Fruit fly (Drosophila melanogaster): Measurements from ENCODE around the gene Indy-2.

Indy-2 gene

dm6 chr3R:20012688-20013087 is 29.9 kb upstream of the Indy-2 start:
- TF ChIP-seq EcR (GFP tag; optimal IDR thresholded peaks at IDR 0.05) (no peak), CG8478 (optimal IDR thresholded peaks at IDR 0.05) (no peak), Dll (optimal IDR thresholded peaks at IDR 0.05) (no peak), pan (optimal IDR thresholded peaks at IDR 0.05) (no peak), usp (GFP tag; optimal IDR thresholded peaks at IDR 0.05) (no peak), psq (optimal IDR thresholded peaks at IDR 0.05) (no peak)

dm6 chr3R:20013404-20013922 is 29.1 kb upstream of the Indy-2 start, which contains the start of the genes CG17190 and CG4836:
CG17190 (minus strand) TSS chr3R:20013504.
CG4836 (plus strand) TSS chr3R:20013872.
- no peak for TF ChIP-seq pan (optimal IDR thresholded peaks at IDR 0.05)
- no peak for TF ChIP-seq CG8478 (optimal IDR thresholded peaks at IDR 0.05)
- no peak for TF ChIP-seq Dll (optimal IDR thresholded peaks at IDR 0.05)
- no peak for TF ChIP-seq usp (GFP tag; optimal IDR thresholded peaks at IDR 0.05)
- no peak for TF ChIP-seq EcR (GFP tag; optimal IDR thresholded peaks at IDR 0.05)
- TF ChIP-seq psq (optimal IDR thresholded peaks at IDR 0.05), result no peak

DNA sequence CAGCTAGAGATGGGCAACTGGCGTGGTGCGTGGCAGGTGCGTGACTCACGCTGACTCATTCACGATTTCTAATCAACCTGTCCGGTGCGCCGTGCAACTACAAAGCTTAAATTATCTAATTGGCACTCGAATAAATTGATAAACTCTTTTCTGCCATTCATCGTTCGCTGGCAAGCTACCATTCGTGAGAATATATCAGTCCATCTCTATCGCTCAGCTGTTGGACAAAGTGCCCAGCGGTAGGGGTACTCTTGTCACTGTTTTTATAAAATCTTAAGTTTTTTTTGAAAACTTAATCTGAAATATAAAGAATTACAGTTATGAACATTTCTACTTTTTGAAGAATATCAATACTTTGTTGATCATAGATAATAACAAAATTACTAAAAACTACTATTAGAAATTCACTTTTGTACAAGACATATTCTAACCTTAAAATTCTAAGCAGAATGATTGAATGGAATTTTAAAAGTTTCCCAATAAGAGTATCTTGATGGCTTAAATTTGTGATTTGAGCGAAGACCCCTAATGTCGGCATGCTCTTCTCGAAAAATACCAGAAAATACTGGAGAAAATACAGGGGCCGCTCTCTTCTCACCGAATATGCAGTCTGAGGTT is 21.3 kb upstream of the Indy-2 start, which contains the start of the genes PIG-L and psidin:
PIG-L (minus strand) TSS at position 187 of the 618 bp plus-strand sequence.
psidin (plus strand) TSS at position 553 of the 618 bp plus-strand sequence.
- no peak for TF ChIP-seq pan (optimal IDR thresholded peaks at IDR 0.05)
- TF ChIP-seq usp (GFP tag; optimal IDR thresholded peaks at IDR 0.05), result no peak
- TF ChIP-seq Dll (optimal IDR thresholded peaks at IDR 0.05), result no peak
- TF ChIP-seq CG8478 (optimal IDR thresholded peaks at IDR 0.05), result no peak
- no peak for TF ChIP-seq EcR (GFP tag; optimal IDR thresholded peaks at IDR 0.05)
- TF ChIP-seq psq (optimal IDR thresholded peaks at IDR 0.05), result no peak

dm6 chr3R:20027841-20028240 is 14.7 kb upstream of the Indy-2 start, which contains the start of the genes CG4424 and CG4854:
CG4424 (minus strand) TSS chr3R:20028040.
CG4854 (plus strand) TSS chr3R:20028058.
- TF ChIP-seq CG8478 (optimal IDR thresholded peaks at IDR 0.05) (no peak), pan (optimal IDR thresholded peaks at IDR 0.05) (no peak), usp (GFP tag; optimal IDR thresholded peaks at IDR 0.05) (no peak), Dll (optimal IDR thresholded peaks at IDR 0.05) (no peak), psq (optimal IDR thresholded peaks at IDR 0.05) (no peak), EcR (GFP tag; optimal IDR thresholded peaks at IDR 0.05) (no peak)

DNA sequence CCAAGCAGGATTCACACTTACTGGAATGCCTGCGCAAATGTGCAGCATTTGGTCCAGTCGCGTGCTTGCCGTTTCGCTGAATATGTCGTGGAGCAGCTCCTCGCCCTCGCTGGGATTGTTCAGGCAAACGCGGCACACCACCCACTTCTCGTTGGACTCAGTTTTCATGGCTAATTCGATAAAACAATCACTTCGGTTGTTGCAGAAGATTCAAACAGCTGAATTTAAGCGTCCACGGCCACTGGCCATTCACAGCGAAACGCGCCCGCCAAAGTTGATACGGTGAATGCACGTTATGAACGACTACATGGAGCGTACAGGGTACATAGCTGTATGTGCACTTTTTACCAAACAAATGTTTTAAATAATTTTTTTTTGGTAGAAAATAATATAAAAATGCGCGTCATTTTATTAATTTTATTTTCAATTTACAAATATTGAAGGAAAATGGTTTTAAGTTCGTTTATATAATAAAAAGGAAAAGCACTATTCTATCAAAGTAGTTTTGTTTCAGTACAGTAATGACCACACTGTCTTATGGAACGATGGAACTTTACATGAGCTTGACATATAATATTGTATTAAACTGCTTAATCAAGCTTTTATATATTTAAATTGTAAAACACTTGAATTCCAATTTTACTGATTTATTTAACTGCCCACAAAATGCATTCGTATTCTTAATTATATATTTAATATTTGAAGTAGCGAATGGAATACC is 11.4 kb upstream of the Indy-2 start, which contains the start of gene trem:
trem (minus strand) TSS at position 267 of the 721 bp plus-strand sequence.
- TF ChIP-seq pan (optimal IDR thresholded peaks at IDR 0.05) (peak; percentile 6), Dll (optimal IDR thresholded peaks at IDR 0.05) (no peak)

- TF ChIP-seq Dll (optimal IDR thresholded peaks at IDR 0.05), result no peak
- TF ChIP-seq CG8478 (optimal IDR thresholded peaks at IDR 0.05), result no peak
- no peak for TF ChIP-seq psq (optimal IDR thresholded peaks at IDR 0.05)
- TF ChIP-seq EcR (GFP tag; optimal IDR thresholded peaks at IDR 0.05), result no peak
- TF ChIP-seq pan (optimal IDR thresholded peaks at IDR 0.05), result no peak
- no peak for TF ChIP-seq usp (GFP tag; optimal IDR thresholded peaks at IDR 0.05)
These were observed 10.8 kb upstream of the Indy-2 start, which contains the start of gene idc for dm6 chr3R:20031764-20032079. idc (plus strand) TSS chr3R:20031823.

DNA sequence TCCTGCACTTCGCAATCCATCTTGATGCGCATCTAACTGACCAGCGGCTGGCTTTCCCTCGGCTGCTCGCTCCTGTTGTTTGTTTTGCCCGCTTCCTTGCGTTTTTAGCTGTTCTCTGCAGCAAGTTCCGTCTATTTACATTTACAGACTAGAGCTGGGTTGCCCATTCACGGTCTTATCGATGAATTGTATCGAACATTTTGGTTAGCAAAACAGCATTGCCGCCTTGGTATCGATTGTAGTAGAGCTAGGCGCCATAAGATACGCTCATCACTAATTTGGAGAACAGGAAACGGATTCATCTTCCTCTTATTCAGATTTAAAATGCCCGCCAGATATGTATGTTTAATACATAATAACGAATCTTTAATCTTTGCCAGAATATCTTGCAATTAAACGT is 6.7 kb upstream of the Indy-2 start, which contains the start of gene Regnase-1:
Regnase-1 (minus strand) TSS at position 170 of the 400 bp plus-strand sequence.
- TF ChIP-seq EcR (GFP tag; optimal IDR thresholded peaks at IDR 0.05) (no peak), pan (optimal IDR thresholded peaks at IDR 0.05) (no peak), CG8478 (optimal IDR thresholded peaks at IDR 0.05) (no peak), psq (optimal IDR thresholded peaks at IDR 0.05) (no peak), Dll (optimal IDR thresholded peaks at IDR 0.05) (no peak), usp (GFP tag; optimal IDR thresholded peaks at IDR 0.05) (no peak)

DNA sequence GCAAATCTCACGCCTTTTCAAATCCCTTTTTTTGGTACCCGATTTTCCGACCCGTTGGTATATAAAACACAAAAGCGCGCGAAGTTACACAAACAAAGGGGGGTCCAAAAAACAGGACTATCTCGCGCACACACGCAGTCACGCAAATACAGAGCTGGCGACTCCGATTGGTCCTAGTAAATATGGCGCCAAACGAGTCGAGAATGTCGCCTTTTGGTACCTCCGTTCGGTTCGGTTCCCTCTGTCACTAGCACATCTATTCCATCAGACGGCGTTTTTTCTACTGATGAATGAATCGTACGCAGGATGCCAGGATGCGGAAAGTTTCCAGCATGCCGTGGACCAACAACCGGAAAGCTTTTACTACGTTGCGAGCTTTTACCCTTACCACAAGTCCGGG is 13.3 kb downstream of the Indy-2 start, which contains the start of gene CG17193:
CG17193 (minus strand) TSS at position 289 of the 400 bp plus-strand sequence.
- no peak for TF ChIP-seq EcR (GFP tag; optimal IDR thresholded peaks at IDR 0.05)
- TF ChIP-seq CG8478 (optimal IDR thresholded peaks at IDR 0.05), result no peak
- no peak for TF ChIP-seq Dll (optimal IDR thresholded peaks at IDR 0.05)
- TF ChIP-seq pan (optimal IDR thresholded peaks at IDR 0.05), result no peak
- TF ChIP-seq usp (GFP tag; optimal IDR thresholded peaks at IDR 0.05), result no peak
- no peak for TF ChIP-seq psq (optimal IDR thresholded peaks at IDR 0.05)

DNA sequence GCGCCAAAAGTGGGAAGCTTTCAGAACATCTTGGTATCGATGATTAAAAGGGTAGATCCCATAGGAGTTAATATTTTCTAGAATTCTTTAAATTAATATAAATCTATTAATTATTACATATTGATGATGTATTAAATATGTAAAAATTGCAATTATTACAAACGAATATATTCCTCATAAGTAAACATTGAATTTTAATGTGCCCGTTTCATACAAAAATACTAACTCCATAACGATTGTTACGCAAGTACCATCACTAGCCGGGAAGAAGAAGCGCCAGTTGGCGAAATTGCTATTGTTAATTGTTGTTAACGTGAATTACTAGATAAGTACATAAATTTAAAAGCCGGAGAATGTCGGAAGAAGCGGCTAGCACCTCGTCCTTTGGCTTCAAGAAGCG is 14.9 kb downstream of the Indy-2 start, which contains the start of gene mdlc:
mdlc (plus strand) TSS at position 248 of the 400 bp plus-strand sequence.
- no peak for TF ChIP-seq Dll (optimal IDR thresholded peaks at IDR 0.05)

DNA sequence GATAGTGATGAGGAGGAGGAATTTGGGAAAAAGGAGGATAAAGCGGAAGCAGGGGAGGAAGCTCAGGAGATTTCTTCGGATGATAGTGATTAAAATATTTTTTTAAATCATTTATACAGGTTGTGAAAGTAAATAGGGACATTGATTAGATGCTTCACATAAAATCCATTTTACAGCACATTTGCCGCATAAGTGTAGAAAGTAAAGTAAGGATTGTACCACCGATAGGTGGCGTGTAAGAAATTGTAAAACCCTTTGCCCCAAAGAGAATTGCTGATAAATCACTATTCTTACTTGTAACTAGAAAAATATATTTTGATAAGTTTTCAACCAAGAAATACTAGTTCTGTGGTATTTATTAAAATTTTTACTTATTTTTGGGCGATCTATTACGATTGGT is 16.4 kb downstream of the Indy-2 start:
- TF ChIP-seq Dll (optimal IDR thresholded peaks at IDR 0.05) (no peak), usp (GFP tag; optimal IDR thresholded peaks at IDR 0.05) (no peak), EcR (GFP tag; optimal IDR thresholded peaks at IDR 0.05) (no peak), CG8478 (optimal IDR thresholded peaks at IDR 0.05) (no peak), pan (optimal IDR thresholded peaks at IDR 0.05) (no peak), psq (optimal IDR thresholded peaks at IDR 0.05) (no peak)

DNA sequence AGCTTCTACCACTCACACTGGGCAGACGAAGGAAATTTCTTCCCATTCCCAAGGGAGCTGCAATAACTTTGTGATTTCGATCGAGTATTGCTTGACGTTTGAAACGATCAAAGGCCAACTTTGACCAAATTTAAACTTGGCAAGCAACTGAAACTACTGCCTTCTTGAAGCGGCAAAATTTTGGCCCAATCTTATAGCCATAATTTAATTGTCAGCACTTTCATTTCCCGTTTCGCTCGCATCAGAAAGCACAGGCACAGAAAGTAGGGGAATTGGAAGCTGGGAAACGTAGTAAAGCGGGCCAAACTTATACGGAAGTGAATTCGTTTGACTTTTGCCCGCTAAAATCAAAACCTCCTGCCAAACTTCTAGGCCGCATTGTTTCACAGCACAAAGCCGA is 17.1 kb downstream of the Indy-2 start, which contains the start of gene CG4390:
CG4390 (minus strand) TSS at position 101 of the 400 bp plus-strand sequence.
- TF ChIP-seq usp (GFP tag; optimal IDR thresholded peaks at IDR 0.05), result no peak
- no peak for TF ChIP-seq EcR (GFP tag; optimal IDR thresholded peaks at IDR 0.05)
- no peak for TF ChIP-seq psq (optimal IDR thresholded peaks at IDR 0.05)
- no peak for TF ChIP-seq Dll (optimal IDR thresholded peaks at IDR 0.05)

DNA sequence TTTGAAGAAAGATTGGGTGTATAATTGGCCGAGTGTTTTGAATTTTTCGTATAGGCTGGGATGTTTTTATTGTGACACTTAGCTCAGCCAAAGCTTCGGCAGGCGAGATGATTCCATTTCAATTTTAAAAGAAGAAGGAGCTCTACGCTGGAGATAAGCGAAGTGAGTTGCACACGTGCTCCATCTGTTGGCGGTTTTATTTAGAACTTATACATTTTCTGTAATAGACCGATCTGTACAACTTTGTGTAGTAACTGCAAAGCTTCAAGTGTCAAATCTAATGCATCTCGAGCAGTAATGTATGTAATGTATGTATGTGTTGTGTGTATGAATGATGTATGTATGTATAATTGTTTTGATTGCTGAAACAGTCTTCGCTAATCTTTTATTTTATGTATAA is 23.9 kb downstream of the Indy-2 start:
- TF ChIP-seq pan (optimal IDR thresholded peaks at IDR 0.05) (no peak), Dll (optimal IDR thresholded peaks at IDR 0.05) (no peak), CG8478 (optimal IDR thresholded peaks at IDR 0.05) (no peak), psq (optimal IDR thresholded peaks at IDR 0.05) (no peak), usp (GFP tag; optimal IDR thresholded peaks at IDR 0.05) (no peak), EcR (GFP tag; optimal IDR thresholded peaks at IDR 0.05) (no peak)

Data from whole organism.